Fruit fly (Drosophila melanogaster): Measurements from ENCODE around the gene Nca.

Nca gene

DNA sequence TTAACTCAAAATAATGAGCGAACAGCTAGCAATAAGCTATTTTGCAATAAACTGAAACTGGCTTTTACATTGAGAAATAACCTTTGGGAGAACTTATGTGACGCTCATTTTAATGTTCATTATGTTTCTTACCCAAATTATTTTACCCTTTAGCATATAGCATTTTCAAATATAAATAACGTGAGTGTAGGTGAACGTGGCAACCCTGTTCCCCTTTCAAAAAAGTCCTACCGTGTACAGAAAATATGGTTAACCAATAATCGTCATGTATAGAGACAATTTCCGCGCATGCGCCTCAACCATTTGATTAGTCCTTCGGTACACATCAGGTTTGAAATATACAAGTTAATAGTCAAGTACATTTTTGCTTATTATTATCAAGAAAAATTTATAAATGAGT is 2.3 kb downstream of the Nca start:
- no peak for TF ChIP-seq noc (tag; optimal IDR thresholded peaks at IDR 0.05)

DNA sequence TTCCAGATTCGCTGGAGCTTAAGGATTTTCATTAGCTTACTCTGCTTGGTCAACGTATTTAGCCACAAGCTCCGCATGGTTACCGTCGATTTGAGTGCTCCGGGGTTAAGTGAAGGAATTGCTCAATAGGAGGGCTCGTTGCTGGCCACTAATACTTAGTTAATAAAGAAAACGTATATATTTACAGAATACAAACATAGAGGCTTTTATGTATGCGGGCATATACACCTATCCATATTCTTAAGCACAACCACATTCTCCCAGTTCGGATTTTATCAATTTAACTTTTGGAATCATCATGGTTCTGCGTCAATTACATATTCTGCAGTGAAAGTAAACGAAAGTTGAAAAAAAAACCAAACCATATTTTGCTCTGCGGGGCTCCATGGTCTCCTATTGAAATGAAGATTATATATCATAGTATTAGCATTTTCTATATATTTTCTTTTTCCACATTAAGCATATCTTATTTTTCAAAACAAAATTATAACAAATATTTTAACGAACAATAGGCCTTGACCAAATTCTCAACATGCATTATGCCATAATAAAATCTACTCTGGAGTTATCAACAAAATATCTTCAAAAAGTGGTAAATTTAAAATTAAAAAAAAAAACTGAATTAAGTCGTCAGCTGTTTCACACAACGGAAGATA is 8.5 kb downstream of the Nca start, which contains the start of the genes Tom20 and Gabat:
Gene Tom20, plus strand, starts transcription at position 564 of the 656 bp plus-strand sequence.
Gene Gabat, minus strand, starts transcription at position 606 of the 656 bp plus-strand sequence.
- TF ChIP-seq noc (tag; optimal IDR thresholded peaks at IDR 0.05), result no peak

DNA sequence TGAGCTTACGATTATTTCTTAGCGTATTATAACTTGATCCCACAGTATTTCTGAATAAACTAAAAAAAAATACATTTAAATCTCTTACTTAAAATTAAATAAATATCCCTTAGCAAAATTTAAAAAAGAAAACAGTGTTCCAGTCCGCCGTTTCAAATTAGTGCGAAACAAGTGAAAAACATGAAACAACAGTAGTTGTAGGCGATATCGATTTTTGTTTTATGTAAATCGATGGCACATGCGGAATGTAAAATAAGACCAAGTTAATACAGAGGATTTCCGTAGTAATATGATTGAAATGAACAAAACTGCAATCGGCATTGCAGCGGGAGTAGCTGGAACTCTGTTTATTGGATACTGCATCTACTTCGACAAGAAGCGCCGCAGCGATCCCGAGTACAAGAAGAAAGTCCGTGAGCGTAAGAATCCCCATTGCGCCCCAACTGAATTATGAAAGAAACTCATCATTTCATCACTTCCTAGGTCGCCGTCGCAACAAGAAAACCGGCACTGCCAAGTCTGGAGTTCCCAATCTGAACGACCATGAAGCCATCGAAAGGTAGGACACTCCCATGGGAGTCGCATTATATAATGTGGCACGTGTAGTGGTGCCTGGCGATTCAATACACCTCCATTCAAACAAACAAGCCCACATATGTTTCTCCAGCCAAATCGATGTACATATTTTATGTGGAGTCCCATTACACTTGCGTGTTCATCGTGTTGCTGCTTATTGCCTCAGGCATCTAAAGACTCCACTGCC is 9.4 kb downstream of the Nca start:
- TF ChIP-seq noc (tag; optimal IDR thresholded peaks at IDR 0.05), result no peak

DNA sequence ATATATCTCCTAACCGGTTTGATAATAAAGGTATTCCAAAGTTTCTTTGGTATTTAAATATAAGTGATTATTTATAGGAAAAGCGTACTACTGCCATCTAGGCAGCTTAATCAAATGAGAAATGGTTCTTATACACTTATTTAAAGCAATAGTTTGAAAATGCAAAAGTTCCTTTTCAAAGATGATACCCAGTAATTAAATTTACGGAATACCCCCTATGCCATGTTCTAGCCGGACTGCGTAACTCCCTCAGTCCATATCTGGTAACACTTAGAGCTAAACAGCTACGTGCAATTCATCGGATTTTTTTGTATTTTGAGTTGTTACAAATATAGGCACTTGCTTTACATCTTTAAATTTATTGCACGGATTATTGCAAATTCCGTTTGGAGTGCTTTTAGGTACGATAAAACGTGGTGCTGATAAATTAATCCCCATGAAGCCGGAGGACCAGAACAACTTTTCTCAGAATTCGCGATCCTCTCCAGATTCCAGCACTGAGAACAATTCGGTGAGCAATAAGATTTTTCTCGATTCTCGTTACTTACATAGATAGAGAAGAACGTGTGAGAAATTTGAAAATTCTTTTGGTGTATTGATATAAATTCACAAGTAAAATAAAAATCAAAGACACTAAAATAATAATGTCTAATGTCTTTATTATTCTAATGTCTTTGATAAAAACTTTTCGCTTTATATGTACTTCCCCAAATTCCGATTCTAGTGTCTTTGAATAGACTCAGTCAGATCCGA is 11.0 kb downstream of the Nca start, which contains the start of gene CG7668:
Gene CG7668, plus strand, starts transcription at position 255 of the 753 bp plus-strand sequence.
- TF ChIP-seq noc (tag; optimal IDR thresholded peaks at IDR 0.05), result peak; percentile 88

DNA sequence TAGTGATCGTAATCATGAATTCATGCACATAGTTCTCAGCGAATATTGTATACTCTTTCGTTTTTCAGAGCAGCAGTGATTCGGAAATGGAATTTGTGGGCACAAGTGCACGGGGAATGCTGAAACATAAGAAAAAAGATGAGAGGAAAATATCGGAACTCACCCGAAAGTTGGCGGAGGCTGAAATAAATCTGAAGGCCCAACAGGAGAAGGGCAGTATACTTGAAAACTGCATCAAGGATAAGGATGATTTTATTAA is 11.5 kb downstream of the Nca start:
- no peak for TF ChIP-seq noc (tag; optimal IDR thresholded peaks at IDR 0.05)

DNA sequence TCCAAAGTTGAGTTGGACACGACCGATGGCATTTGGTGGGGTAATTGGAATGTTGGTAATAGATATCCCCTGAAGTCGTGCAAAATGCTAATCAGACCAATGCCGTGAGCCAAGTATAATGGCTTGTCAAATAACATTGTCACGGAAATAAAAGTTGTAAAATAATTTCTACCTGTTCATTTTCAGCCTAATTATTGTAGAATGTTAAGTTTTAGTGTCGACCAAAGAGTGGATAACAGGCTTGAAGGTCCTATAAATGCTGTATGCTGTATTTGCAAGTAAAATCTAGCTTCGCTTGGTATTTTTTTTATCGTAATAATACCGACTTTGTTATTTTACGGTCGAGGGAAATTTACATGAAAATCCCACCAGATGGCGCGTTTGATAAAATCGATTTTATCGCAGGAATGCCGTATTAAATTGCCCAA is 12.8 kb downstream of the Nca start:
- no peak for TF ChIP-seq noc (tag; optimal IDR thresholded peaks at IDR 0.05)

DNA sequence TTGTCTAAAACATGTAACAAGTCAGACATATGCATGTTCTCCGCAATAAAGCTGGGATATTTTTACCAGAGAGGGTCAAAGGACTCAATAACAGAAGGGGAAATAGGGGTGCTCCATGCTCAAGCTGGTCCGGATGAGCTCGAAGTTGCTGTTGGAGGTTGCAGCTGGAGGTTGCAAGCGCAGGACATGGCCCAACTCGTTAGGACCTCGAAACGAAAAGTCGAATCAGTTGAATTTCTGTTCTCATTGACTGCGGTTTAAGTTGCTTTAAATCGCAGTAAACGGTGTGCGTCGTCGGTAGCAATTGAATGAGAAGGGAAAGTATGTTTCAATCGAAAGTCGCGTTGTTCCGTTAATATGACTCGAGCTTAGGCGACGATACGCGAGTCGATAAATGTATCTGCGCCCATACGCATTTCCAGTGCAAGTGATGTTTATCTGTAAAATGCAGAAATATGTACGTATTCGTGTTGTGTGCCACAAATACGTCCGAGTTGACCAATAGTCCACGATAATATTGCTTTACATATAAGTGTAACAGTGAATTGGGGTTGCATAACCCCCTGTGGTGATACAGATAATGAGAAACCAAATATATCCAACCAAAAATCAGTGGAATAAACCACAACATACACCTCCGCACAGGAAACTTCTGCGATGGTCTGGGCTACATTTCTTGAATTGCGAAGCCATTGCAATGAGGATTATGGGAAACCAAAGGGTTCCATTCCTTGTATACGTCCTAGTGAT is 13.5 kb downstream of the Nca start, which contains the start of gene kug:
Gene kug, plus strand, starts transcription at position 269 of the 750 bp plus-strand sequence.
- no peak for TF ChIP-seq noc (tag; optimal IDR thresholded peaks at IDR 0.05)

DNA sequence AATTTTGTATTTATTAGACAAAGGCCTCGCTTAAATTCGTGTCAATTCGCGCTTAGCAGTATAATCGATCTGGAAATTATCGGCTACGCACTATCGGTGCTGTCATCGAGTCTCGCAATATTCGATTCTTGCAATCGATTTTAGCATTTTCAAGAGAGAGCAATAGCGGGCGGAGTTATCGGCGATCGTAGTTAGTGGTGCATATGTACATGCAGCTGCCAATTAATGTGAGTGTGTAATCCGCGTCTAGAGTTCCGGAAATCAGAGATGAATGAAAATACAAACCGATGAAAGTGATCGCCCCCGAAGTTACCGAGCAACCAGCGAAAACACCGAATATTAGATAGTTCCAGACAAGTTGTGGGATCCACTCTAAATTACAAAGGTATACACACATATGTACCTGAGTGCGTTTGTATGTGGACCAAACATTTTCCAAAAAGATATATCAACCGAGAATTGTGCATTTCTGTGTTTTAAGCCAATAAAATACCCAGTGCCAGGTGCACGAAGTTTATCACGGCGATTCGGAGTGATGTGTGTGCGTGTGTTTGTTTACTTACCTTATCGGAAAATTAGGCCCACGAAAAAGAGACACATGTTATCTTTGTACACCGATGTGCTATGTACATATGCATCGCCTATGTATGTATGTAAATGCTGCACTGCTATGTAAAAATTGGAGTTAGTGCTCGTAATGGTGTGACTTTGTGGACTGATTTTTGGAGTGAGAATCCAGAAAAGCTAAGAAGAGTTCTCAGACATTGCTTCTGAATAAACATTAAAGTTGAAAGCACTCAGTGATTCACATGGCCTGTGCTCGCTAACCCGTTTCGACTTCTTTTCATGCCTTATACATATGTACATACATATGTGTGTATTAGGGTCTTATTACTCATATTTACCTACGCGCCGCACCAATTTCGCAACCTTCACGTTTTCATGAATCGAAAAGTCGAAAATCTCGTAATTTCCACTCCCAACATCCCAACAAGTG is 14.9 kb downstream of the Nca start:
- no peak for TF ChIP-seq noc (tag; optimal IDR thresholded peaks at IDR 0.05)

DNA sequence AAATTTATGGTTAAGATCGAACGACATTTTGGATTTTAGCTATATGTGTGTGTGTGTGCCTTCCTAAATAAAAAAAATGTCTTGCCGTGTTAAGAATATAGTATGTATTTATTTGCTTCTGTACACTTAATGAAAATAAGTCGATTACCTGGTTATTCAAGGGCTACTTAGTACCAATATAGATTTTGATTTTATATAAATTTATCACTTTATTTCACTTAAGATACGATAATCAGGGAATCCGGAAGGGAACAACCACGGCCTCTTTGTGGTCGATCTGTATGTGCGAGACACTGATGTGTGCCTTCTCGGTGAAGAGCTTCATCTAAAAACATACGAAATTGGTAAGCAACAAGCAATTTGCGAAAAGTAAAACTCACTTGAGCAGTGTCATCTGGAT is 36.0 kb downstream of the Nca start, which contains the start of gene CG14183:
Gene CG14183, minus strand, starts transcription at position 101 of the 400 bp plus-strand sequence.
- no peak for TF ChIP-seq noc (tag; optimal IDR thresholded peaks at IDR 0.05)

DNA sequence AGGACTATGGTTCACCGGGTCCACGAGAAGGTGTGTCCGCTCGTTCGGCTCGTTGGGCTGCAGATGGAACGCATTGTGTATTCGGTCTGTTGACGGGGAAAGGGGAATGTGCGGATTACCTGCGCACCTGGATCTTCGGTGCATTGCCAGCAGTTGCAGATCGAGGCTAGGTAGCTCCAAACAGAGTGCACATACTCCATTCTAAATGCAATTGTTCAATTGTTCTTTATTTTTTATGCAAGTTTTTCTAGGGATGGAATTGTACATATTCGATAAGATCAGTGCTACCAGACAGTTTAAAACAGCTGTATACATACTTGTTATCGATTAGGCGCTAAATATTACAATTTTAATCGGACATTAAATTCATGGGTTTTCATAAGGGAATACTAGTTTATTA is 37.1 kb downstream of the Nca start, which contains the start of gene Lamtor1:
Gene Lamtor1, minus strand, starts transcription at position 268 of the 400 bp plus-strand sequence.
- no peak for TF ChIP-seq noc (tag; optimal IDR thresholded peaks at IDR 0.05)

DNA sequence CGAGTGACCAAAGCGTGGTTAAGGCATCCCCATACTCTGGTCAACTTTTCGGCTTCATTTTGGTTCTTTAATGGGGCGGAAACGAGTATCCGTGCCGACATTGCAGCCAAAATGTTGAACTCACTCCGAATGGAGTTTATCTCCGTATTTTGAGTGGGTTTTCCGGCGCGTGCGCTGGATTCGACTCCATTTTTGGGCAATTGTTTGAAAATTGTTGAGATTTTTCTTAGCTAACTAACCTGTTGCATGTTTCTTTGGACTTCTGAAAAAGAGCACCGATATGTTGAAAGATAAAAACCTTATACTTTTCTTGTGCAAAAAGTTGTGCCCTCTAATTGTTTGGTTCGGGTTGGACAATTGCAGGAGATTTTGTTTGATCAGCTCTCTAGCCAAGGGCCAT is 44.9 kb downstream of the Nca start:
- no peak for TF ChIP-seq noc (tag; optimal IDR thresholded peaks at IDR 0.05)

Measured in whole organism, larva.